In genomic region chrX:2214454-2214853, ce11 we compare ENCODE assay signal across 5 worm cellular contexts.
A peak's percentile ranks its signal among the peaks of the same experiment; 100 is the strongest.
TF ChIP-seq lines count a peak whose summit lies in the region.

No protein-coding gene starts in this region.

TF ChIP-seq in whole organism, L1 larva, 84 proteins besides CTCF, POLR2A, EP300 and RAD21:
- TF ChIP-seq nhr-12 (tag; optimal IDR thresholded peaks at IDR 0.05; lab: Kevin White, UChicago) (no peak), tbx-2 (tag; optimal IDR thresholded peaks at IDR 0.05; lab: Kevin White, UChicago) (no peak), blmp-1 (tag; optimal IDR thresholded peaks at IDR 0.05; lab: Kevin White, UChicago) (peak; percentile 91), ceh-82 (tag; optimal IDR thresholded peaks at IDR 0.05; lab: Kevin White, UChicago) (no peak)

TF ChIP-seq in whole organism, L2 larva, 48 proteins besides CTCF, POLR2A, EP300 and RAD21:
- TF ChIP-seq peb-1 (tag; optimal IDR thresholded peaks at IDR 0.05; lab: Kevin White, UChicago) (peak; percentile 92), lsy-2 (tag; optimal IDR thresholded peaks at IDR 0.05; lab: Kevin White, UChicago) (no peak), blmp-1 (tag; optimal IDR thresholded peaks at IDR 0.05; lab: Kevin White, UChicago; ENCODE audit: insufficient read depth) (peak; percentile 8), elt-3 (tag; optimal IDR thresholded peaks at IDR 0.05; lab: Kevin White, UChicago) (no peak), unc-55 (GFP tag; optimal IDR thresholded peaks at IDR 0.05; lab: Kevin White, UChicago) (no peak), ZK546.5 (tag; optimal IDR thresholded peaks at IDR 0.05; lab: Kevin White, UChicago) (no peak)

TF ChIP-seq in whole organism, L3 larva, 47 proteins besides CTCF, POLR2A, EP300 and RAD21:
- TF ChIP-seq sea-2 (GFP tag; optimal IDR thresholded peaks at IDR 0.05; lab: Kevin White, UChicago) (no peak), nhr-23 (tag; optimal IDR thresholded peaks at IDR 0.05; lab: Kevin White, UChicago) (peak; percentile 77)

TF ChIP-seq in whole organism, L4 larva, 104 proteins besides CTCF, POLR2A, EP300 and RAD21:
- TF ChIP-seq aha-1 (tag; lab: Kevin White, UChicago) (peak; percentile 11), nhr-42 (GFP tag; IDR thresholded peaks at IDR 0.05; lab: Robert Waterston, UW) (no peak), zip-11 (GFP tag; IDR thresholded peaks at IDR 0.05; lab: Robert Waterston, UW) (no peak), lin-1 (GFP tag; IDR thresholded peaks at IDR 0.05; lab: Robert Waterston, UW) (no peak)
TF ChIP-seq in whole organism, L4 larva: peak in this region for 1.

TF ChIP-seq in whole organism, young adult, 124 proteins besides CTCF, POLR2A, EP300 and RAD21:
- no peak for TF ChIP-seq die-1 (tag; optimal IDR thresholded peaks at IDR 0.05; lab: Kevin White, UChicago)
- TF ChIP-seq zfh-2 (GFP tag; conservative IDR thresholded peaks at IDR 0.05; lab: Robert Waterston, UW) = 0 out of 2 replicates have a peak, but pooled peaks have one; percentile 28
